Worm (Caenorhabditis elegans) whole organism, L4/young adult: ENCODE results near the gene K10D6.3.

Experiments used
- W03F9.2 ChIP-seq: fragments of 150-350 bp; optimal IDR thresholded peaks from 2 replicates; lab custom pipeline; 2014; ENCODE audit warnings: missing biosample characterization, missing genetic modification characterization
- dao-5 ChIP-seq: sonication (generic microtip); optimal IDR thresholded peaks from 2 replicates; lab custom pipeline; 2016; ENCODE audit warnings: missing genotype, missing genetic modification characterization, moderate library complexity, missing compliant biosample characterization
- him-1 ChIP-seq: sonication (generic microtip); optimal IDR thresholded peaks from 2 replicates; lab custom pipeline; 2016; ENCODE audit warnings: missing genotype, missing genetic modification reagents, missing genetic modification characterization, missing compliant biosample characterization

The K10D6.3 gene

ce11 chrV:11180951-11181350 lies 19.5 kb upstream of the K10D6.3 start:
- no peak for TF ChIP-seq W03F9.2
- TF ChIP-seq him-1 (tag; lab: Kevin White, UChicago): no peak
- no peak for TF ChIP-seq dao-5 (tag; lab: Kevin White, UChicago)

ce11 chrV:11182925-11183324 lies 17.5 kb upstream of the K10D6.3 start, which contains the start of gene cnc-10:
cnc-10 (plus strand) TSS chrV:11183225.
- no peak for TF ChIP-seq W03F9.2
- no peak for TF ChIP-seq him-1 (tag; lab: Kevin White, UChicago)
- TF ChIP-seq dao-5 (tag; lab: Kevin White, UChicago): no peak

ce11 chrV:11190983-11191382 lies 9.4 kb upstream of the K10D6.3 start, which contains the start of gene lgc-49:
lgc-49 (plus strand) TSS chrV:11191283.
- TF ChIP-seq him-1 (tag; lab: Kevin White, UChicago) (no peak), dao-5 (tag; lab: Kevin White, UChicago) (no peak), W03F9.2 (no peak)

- TF ChIP-seq W03F9.2 (no peak), dao-5 (tag; lab: Kevin White, UChicago) (no peak), him-1 (tag; lab: Kevin White, UChicago) (no peak)
These were observed 4.3 kb upstream of the K10D6.3 start, which contains the start of gene clc-6 for ce11 chrV:11196109-11196508. clc-6 (minus strand) TSS chrV:11196209.

ce11 chrV:11196631-11197258 lies 3.7 kb upstream of the K10D6.3 start:
- no peak for TF ChIP-seq W03F9.2
- no peak for TF ChIP-seq him-1 (tag; lab: Kevin White, UChicago)
- TF ChIP-seq dao-5 (tag; lab: Kevin White, UChicago): no peak

ce11 chrV:11198094-11198493 lies 2.3 kb upstream of the K10D6.3 start:
- no peak for TF ChIP-seq him-1 (tag; lab: Kevin White, UChicago)
- TF ChIP-seq dao-5 (tag; lab: Kevin White, UChicago): no peak
- TF ChIP-seq W03F9.2: no peak

ce11 chrV:11199497-11199896 lies 919 bp upstream of the K10D6.3 start:
- TF ChIP-seq W03F9.2: no peak
- TF ChIP-seq him-1 (tag; lab: Kevin White, UChicago): no peak
- TF ChIP-seq dao-5 (tag; lab: Kevin White, UChicago): no peak

ce11 chrV:11201826-11202565 lies 1.6 kb downstream of the K10D6.3 start, which contains the start of gene K10D6.4:
K10D6.4 (plus strand) TSS chrV:11201925.
- TF ChIP-seq him-1 (tag; lab: Kevin White, UChicago) (no peak), W03F9.2 (no peak), dao-5 (tag; lab: Kevin White, UChicago) (no peak)

- TF ChIP-seq him-1 (tag; lab: Kevin White, UChicago) (no peak), W03F9.2 (no peak), dao-5 (tag; lab: Kevin White, UChicago) (no peak)
These were observed 4.0 kb downstream of the K10D6.3 start for ce11 chrV:11204452-11204851.

ce11 chrV:11206467-11206866 lies 6.1 kb downstream of the K10D6.3 start:
- TF ChIP-seq W03F9.2 (no peak), him-1 (tag; lab: Kevin White, UChicago) (no peak), dao-5 (tag; lab: Kevin White, UChicago) (no peak)

- no peak for TF ChIP-seq W03F9.2
- TF ChIP-seq him-1 (tag; lab: Kevin White, UChicago): no peak
- TF ChIP-seq dao-5 (tag; lab: Kevin White, UChicago): no peak
These were observed 9.2 kb downstream of the K10D6.3 start for ce11 chrV:11209452-11210188.

- TF ChIP-seq dao-5 (tag; lab: Kevin White, UChicago) (no peak), him-1 (tag; lab: Kevin White, UChicago) (no peak), W03F9.2 (no peak)
These were observed 10.9 kb downstream of the K10D6.3 start for ce11 chrV:11211323-11211722.

ce11 chrV:11214569-11214968 lies 14.2 kb downstream of the K10D6.3 start:
- no peak for TF ChIP-seq him-1 (tag; lab: Kevin White, UChicago)
- TF ChIP-seq dao-5 (tag; lab: Kevin White, UChicago): no peak
- TF ChIP-seq W03F9.2: no peak

ce11 chrV:11216137-11216536 lies 15.7 kb downstream of the K10D6.3 start:
- TF ChIP-seq him-1 (tag; lab: Kevin White, UChicago): no peak
- TF ChIP-seq dao-5 (tag; lab: Kevin White, UChicago): no peak
- no peak for TF ChIP-seq W03F9.2
